Worm (Caenorhabditis elegans) whole organism, L1 larva: ENCODE measurements around the gene otpl-7.

ENCODE experiments used
- elt-3 ChIP-seq, 6 experiments: fragments of 150-350 bp in 1 of 6; sonication (generic microtip); optimal IDR thresholded peaks; 2 replicates each; lab custom pipeline; 2017 to 2018; ENCODE audit warnings: missing biosample characterization in 6 of 6, missing genetic modification characterization in 6 of 6, inconsistent platforms in 1 of 6
- hpl-2 ChIP-seq: fragments of 150-350 bp; optimal IDR thresholded peaks from 2 replicates; lab custom pipeline; 2014; ENCODE audit warnings: missing biosample characterization, missing genetic modification reagents, missing genetic modification characterization
- mdl-1 ChIP-seq, 2 experiments: fragments of 150-350 bp; optimal IDR thresholded peaks; 2 replicates each; lab custom pipeline; 2014 to 2017; ENCODE audit warnings: missing biosample characterization in 2 of 2, missing genetic modification characterization in 2 of 2, inconsistent platforms in 1 of 2
- nhr-11 ChIP-seq: fragments of 150-350 bp; optimal IDR thresholded peaks from 2 replicates; lab custom pipeline; 2014; ENCODE audit warnings: missing biosample characterization, missing genetic modification characterization
- nhr-237 ChIP-seq: fragments of 150-350 bp; optimal IDR thresholded peaks from 2 replicates; lab custom pipeline; 2014; ENCODE audit warnings: missing biosample characterization, missing genetic modification characterization
- nhr-28 ChIP-seq: fragments of 150-350 bp; optimal IDR thresholded peaks from 2 replicates; lab custom pipeline; 2014; ENCODE audit warnings: missing biosample characterization, missing genetic modification characterization
- nhr-77 ChIP-seq: fragments of 150-350 bp; optimal IDR thresholded peaks from 2 replicates; lab custom pipeline; 2014; ENCODE audit warnings: missing biosample characterization, missing genetic modification characterization
- unc-62 ChIP-seq: fragments of 150-350 bp; optimal IDR thresholded peaks from 2 replicates; lab custom pipeline; 2014; ENCODE audit warnings: missing biosample characterization, missing genetic modification reagents, missing genetic modification characterization

- TF ChIP-seq elt-3 (tag; optimal IDR thresholded peaks at IDR 0.05; lab: Kevin White, UChicago) (no peak), unc-62 (GFP tag; lab: Kevin White, UChicago) (no peak), nhr-11 (tag; lab: Kevin White, UChicago) (no peak), nhr-77 (tag; lab: Kevin White, UChicago) (no peak), nhr-237 (no peak), nhr-28 (tag; lab: Kevin White, UChicago) (no peak), mdl-1 (tag; optimal IDR thresholded peaks at IDR 0.05; lab: Kevin White, UChicago) (no peak), hpl-2 (no peak)
Observed at ce11 chrV:8536213-8536612, 14.9 kb downstream of the otpl-7 start, which contains the start of gene his-39.
